Worm (Caenorhabditis elegans): Measurements from ENCODE around the gene Y51H4A.936.
"Not testable (repeated sequence)": the region's sequence is repeated elsewhere in the genome, so short reads cannot be mapped to it uniquely, and the experiment has no call there.

Y51H4A.936 gene

ce11 chrIV:16630622-16631021, 1.4 kb downstream of the Y51H4A.936 start, which contains the start of gene fipr-27:
TSS of gene fipr-27 (plus strand) at chrIV:16630922.
- TF ChIP-seq lin-13 (tag; optimal IDR thresholded peaks at IDR 0.05): no peak
- no peak for TF ChIP-seq unc-62 (GFP tag; optimal IDR thresholded peaks at IDR 0.05)
- no peak for TF ChIP-seq ceh-39 (tag; optimal IDR thresholded peaks at IDR 0.05)
- TF ChIP-seq lsy-2 (tag; optimal IDR thresholded peaks at IDR 0.05): no peak

- TF ChIP-seq sem-2 (GFP tag; optimal IDR thresholded peaks at IDR 0.05) (no peak), ztf-11 (tag; optimal IDR thresholded peaks at IDR 0.05) (no peak), mep-1 (tag; optimal IDR thresholded peaks at IDR 0.05) (no peak)
These were observed 14.6 kb downstream of the Y51H4A.936 start for ce11 chrIV:16643782-16644181.

ce11 chrIV:16645492-16646191, 16.5 kb downstream of the Y51H4A.936 start:
- no peak for TF ChIP-seq unc-39 (tag; optimal IDR thresholded peaks at IDR 0.05)
- no peak for TF ChIP-seq ces-1 (GFP tag; optimal IDR thresholded peaks at IDR 0.05)
- no peak for TF ChIP-seq mls-2 (tag; optimal IDR thresholded peaks at IDR 0.05)
- no peak for TF ChIP-seq lsy-2 (tag; optimal IDR thresholded peaks at IDR 0.05)
- no peak for TF ChIP-seq elt-1 (tag; optimal IDR thresholded peaks at IDR 0.05; ENCODE audit: borderline replicate concordance, insufficient read depth)
- TF ChIP-seq lin-13 (tag; optimal IDR thresholded peaks at IDR 0.05): no peak
- no peak for TF ChIP-seq ceh-83 (GFP tag; optimal IDR thresholded peaks at IDR 0.05)
- TF ChIP-seq lin-32 (GFP tag; optimal IDR thresholded peaks at IDR 0.05): no peak
- no peak for TF ChIP-seq blmp-1 (tag; optimal IDR thresholded peaks at IDR 0.05)
- TF ChIP-seq M03D4.4 (tag; optimal IDR thresholded peaks at IDR 0.05): no peak
- no peak for TF ChIP-seq elt-3 (tag; optimal IDR thresholded peaks at IDR 0.05)
- no peak for TF ChIP-seq nhr-12 (tag; optimal IDR thresholded peaks at IDR 0.05)
- TF ChIP-seq snpc-4 (tag; optimal IDR thresholded peaks at IDR 0.05): no peak
- no peak for TF ChIP-seq ham-2 (GFP tag; optimal IDR thresholded peaks at IDR 0.05)
- no peak for TF ChIP-seq nhr-237 (tag; optimal IDR thresholded peaks at IDR 0.05)
- TF ChIP-seq cnd-1 (tag; optimal IDR thresholded peaks at IDR 0.05): no peak
- no peak for TF ChIP-seq flh-1 (GFP tag; optimal IDR thresholded peaks at IDR 0.05)
- no peak for TF ChIP-seq nhr-28 (tag; optimal IDR thresholded peaks at IDR 0.05)
- no peak for TF ChIP-seq nhr-76 (tag; optimal IDR thresholded peaks at IDR 0.05)

ce11 chrIV:16646192-16646544, 17.0 kb downstream of the Y51H4A.936 start, which contains the start of gene Y51H4A.13:
TSS of gene Y51H4A.13 (minus strand) at chrIV:16646373.
- not testable (repeated sequence) for TF ChIP-seq nhr-28, blmp-1, mls-2 (tag; optimal IDR thresholded peaks at IDR 0.05)

ce11 chrIV:16655783-16656182, 26.6 kb downstream of the Y51H4A.936 start, which contains the start of gene set-26:
TSS of gene set-26 (minus strand) at chrIV:16655883.
- not testable (repeated sequence) for TF ChIP-seq mls-2 (tag; optimal IDR thresholded peaks at IDR 0.05); nhr-12 (tag; optimal IDR thresholded peaks at IDR 0.05); flh-1 (GFP tag; optimal IDR thresholded peaks at IDR 0.05)

- TF ChIP-seq mep-1 (tag; optimal IDR thresholded peaks at IDR 0.05) (peak; percentile 89), ces-1 (GFP tag; optimal IDR thresholded peaks at IDR 0.05) (peak; percentile 60), lin-32 (GFP tag; optimal IDR thresholded peaks at IDR 0.05) (no peak), pha-4 (tag; optimal IDR thresholded peaks at IDR 0.05) (peak; percentile 93), tbx-8 (GFP tag; optimal IDR thresholded peaks at IDR 0.05) (no peak), nhr-2 (tag; optimal IDR thresholded peaks at IDR 0.05) (no peak), unc-62 (GFP tag; optimal IDR thresholded peaks at IDR 0.05) (peak; percentile 29), ceh-43 (GFP tag; optimal IDR thresholded peaks at IDR 0.05) (no peak), snpc-4 (tag; optimal IDR thresholded peaks at IDR 0.05) (no peak), unc-120 (tag; optimal IDR thresholded peaks at IDR 0.05; ENCODE audit: poor library complexity, severe bottlenecking) (peak; percentile 35), hlh-1 (tag; optimal IDR thresholded peaks at IDR 0.05) (peak; percentile 52), drap-1 (GFP tag; optimal IDR thresholded peaks at IDR 0.05) (peak; percentile 33), lin-13 (tag; optimal IDR thresholded peaks at IDR 0.05) (peak; percentile 89), sptf-1 (tag; optimal IDR thresholded peaks at IDR 0.05) (peak; percentile 55), mls-2 (tag; optimal IDR thresholded peaks at IDR 0.05) (no peak), lsy-2 (tag; optimal IDR thresholded peaks at IDR 0.05) (peak; percentile 98), ceh-39 (tag; optimal IDR thresholded peaks at IDR 0.05) (peak; percentile 84), nhr-76 (tag; optimal IDR thresholded peaks at IDR 0.05) (no peak), M03D4.4 (tag; optimal IDR thresholded peaks at IDR 0.05) (peak; percentile 51), elt-3 (tag; optimal IDR thresholded peaks at IDR 0.05) (no peak), blmp-1 (tag; optimal IDR thresholded peaks at IDR 0.05) (no peak), nhr-237 (tag; optimal IDR thresholded peaks at IDR 0.05) (peak; percentile 82)
These were observed 27.0 kb downstream of the Y51H4A.936 start, which contains the start of gene tsr-2 for ce11 chrIV:16656232-16656631. TSS of gene tsr-2 (plus strand) at chrIV:16656613.
